Worm (Caenorhabditis elegans) whole organism, L1 larva: ENCODE results near the gene Y51A2D.21.

Source experiments
- alr-1 ChIP-seq: fragments of 200-800 bp; sonication (Bioruptor generic); optimal IDR thresholded peaks from 2 replicates; lab custom pipeline; 2018; ENCODE audit warnings: borderline replicate concordance, mild to moderate bottlenecking, missing genetic modification characterization, missing compliant biosample characterization
- aly-2 ChIP-seq: fragments of 150-350 bp; optimal IDR thresholded peaks from 2 replicates; lab custom pipeline; 2014; ENCODE audit warnings: missing biosample characterization, missing genetic modification characterization
- ama-1 ChIP-seq: fragments of 150-350 bp; optimal IDR thresholded peaks from 2 replicates; lab custom pipeline; 2014
- blmp-1 ChIP-seq: fragments of 150-350 bp; optimal IDR thresholded peaks from 2 replicates; lab custom pipeline; 2014; ENCODE audit warnings: missing biosample characterization, missing genetic modification characterization
- ets-5 ChIP-seq: fragments of 200-800 bp; sonication (Bioruptor generic); IDR thresholded peaks from 2 replicates; pipeline ENCODE4 v1.3.6; 2022; ENCODE audit warnings: missing genetic modification characterization, missing compliant biosample characterization
- fkh-10 ChIP-seq: sonication (generic microtip); optimal IDR thresholded peaks from 2 replicates; lab custom pipeline; 2017; ENCODE audit warnings: missing biosample characterization, missing genetic modification reagents, missing genetic modification characterization
- fkh-8 ChIP-seq: sonication (generic microtip); optimal IDR thresholded peaks from 2 replicates; lab custom pipeline; 2016; ENCODE audit warnings: mild to moderate bottlenecking, missing genetic modification characterization, missing compliant biosample characterization
- fos-1 ChIP-seq: fragments of 150-350 bp; optimal IDR thresholded peaks from 2 replicates; lab custom pipeline; 2014; ENCODE audit warnings: missing biosample characterization, missing genetic modification characterization
- irx-1 ChIP-seq: sonication (generic microtip); optimal IDR thresholded peaks from 2 replicates; lab custom pipeline; 2016; ENCODE audit warnings: missing genetic modification characterization, missing compliant biosample characterization
- lin-39 ChIP-seq: fragments of 150-350 bp; optimal IDR thresholded peaks from 2 replicates; lab custom pipeline; 2014; ENCODE audit warnings: missing biosample characterization, missing genetic modification reagents, missing genetic modification characterization
- nhr-11 ChIP-seq: fragments of 150-350 bp; optimal IDR thresholded peaks from 2 replicates; lab custom pipeline; 2014; ENCODE audit warnings: missing biosample characterization, missing genetic modification characterization
- nhr-85 ChIP-seq: sonication (generic microtip); peaks from one replicate; lab custom pipeline; 2016; ENCODE audit warnings: missing genetic modification characterization, inconsistent platforms, missing compliant biosample characterization
- ztf-4 ChIP-seq: fragments of 150-350 bp; optimal IDR thresholded peaks from 2 replicates; lab custom pipeline; 2014; ENCODE audit warnings: missing biosample characterization, missing genetic modification characterization

ce11 chrV:18582358-18582757, 10.7 kb downstream of the Y51A2D.21 start, which contains the start of gene txt-14:
- TF ChIP-seq fkh-8 (tag; lab: Kevin White, UChicago) (no peak), nhr-11 (tag; lab: Kevin White, UChicago) (no peak), ztf-4 (no peak), aly-2 (tag; lab: Kevin White, UChicago) (no peak), blmp-1 (tag; lab: Kevin White, UChicago) (no peak), ama-1 (lab: Kevin White, UChicago) (no peak), lin-39 (tag; lab: Kevin White, UChicago) (no peak), fos-1 (tag; lab: Kevin White, UChicago) (no peak), alr-1 (no peak), ets-5 (GFP tag; lab: Robert Waterston, UW) (no peak), nhr-85 (no peak), fkh-10 (no peak), irx-1 (tag; lab: Kevin White, UChicago) (no peak)
